Fruit fly (Drosophila melanogaster) whole organism, prepupa: ENCODE data around the gene CG17777.
A peak's percentile ranks its signal among the peaks of the same experiment; 100 is the strongest.

ENCODE experiments used
- CG10631 ChIP-seq: fragments of 200-800 bp; sonication (Bioruptor generic); optimal IDR thresholded peaks from 2 replicates; lab custom pipeline; 2016; ENCODE audit warnings: missing biosample characterization, missing genetic modification characterization
- CG10669 ChIP-seq: fragments of 200-800 bp; sonication (Bioruptor generic); optimal IDR thresholded peaks from 3 replicates; lab custom pipeline; 2018; ENCODE audit warnings: missing biosample characterization, mild to moderate bottlenecking, missing genetic modification characterization, moderate library complexity
- CG11294 ChIP-seq: fragments of 200-800 bp; sonication (Bioruptor generic); IDR thresholded peaks from 2 replicates; pipeline ENCODE4 v1.3.6; 2022; ENCODE audit warnings: missing biosample characterization, missing genetic modification characterization
- CG11762 ChIP-seq: fragments of 200-800 bp; sonication (Bioruptor generic); optimal IDR thresholded peaks from 3 replicates; lab custom pipeline; 2016; ENCODE audit warnings: missing biosample characterization, missing genetic modification characterization; ENCODE audit not compliant: insufficient read depth
- CG11902 ChIP-seq: fragments of 200-800 bp; sonication (Bioruptor generic); optimal IDR thresholded peaks from 3 replicates; lab custom pipeline; 2016; ENCODE audit warnings: missing biosample characterization, missing genetic modification characterization
- CG15336 ChIP-seq: fragments of 200-800 bp; sonication (Bioruptor generic); IDR thresholded peaks from 2 replicates; pipeline ENCODE4 v1.3.6; 2022; ENCODE audit warnings: missing biosample characterization, missing genetic modification characterization
- CG16779 ChIP-seq: fragments of 200-800 bp; sonication (Bioruptor generic); optimal IDR thresholded peaks from 3 replicates; lab custom pipeline; 2017; ENCODE audit warnings: missing biosample characterization, mild to moderate bottlenecking, missing genetic modification characterization
- CG3032 ChIP-seq: fragments of 200-800 bp; optimal IDR thresholded peaks from 2 replicates; lab custom pipeline; 2019; ENCODE audit warnings: missing biosample characterization, mild to moderate bottlenecking, missing genetic modification characterization, moderate library complexity
- CG31627 ChIP-seq: fragments of 200-800 bp; sonication (Bioruptor generic); optimal IDR thresholded peaks from 3 replicates; lab custom pipeline; 2016; ENCODE audit warnings: missing biosample characterization, missing genetic modification characterization
- CG32006 ChIP-seq: fragments of 200-800 bp; sonication (Bioruptor generic); optimal IDR thresholded peaks from 3 replicates; lab custom pipeline; 2017; ENCODE audit warnings: missing biosample characterization, mild to moderate bottlenecking, missing genetic modification characterization
- CG3919 ChIP-seq: fragments of 200-800 bp; sonication (Bioruptor generic); optimal IDR thresholded peaks from 3 replicates; lab custom pipeline; 2016; ENCODE audit warnings: missing biosample characterization, missing genetic modification characterization
- CG4318 ChIP-seq: fragments of 200-800 bp; sonication (Bioruptor generic); optimal IDR thresholded peaks from 3 replicates; lab custom pipeline; 2017; ENCODE audit warnings: missing biosample characterization, mild to moderate bottlenecking, missing genetic modification characterization
- CG6163 ChIP-seq: fragments of 200-800 bp; sonication (Bioruptor generic); IDR thresholded peaks from 3 replicates; pipeline ENCODE4 v1.3.6; 2022; ENCODE audit warnings: missing biosample characterization, missing genetic modification characterization
- CG6276 ChIP-seq: fragments of 200-800 bp; sonication (Bioruptor generic); optimal IDR thresholded peaks from 2 replicates; lab custom pipeline; 2017; ENCODE audit warnings: missing biosample characterization, mild to moderate bottlenecking, missing genetic modification characterization
- CG6792 ChIP-seq: fragments of 200-800 bp; sonication (Bioruptor generic); optimal IDR thresholded peaks from 3 replicates; lab custom pipeline; 2016; ENCODE audit warnings: missing biosample characterization, missing genetic modification characterization
- CG6808 ChIP-seq: fragments of 200-800 bp; sonication (Bioruptor generic); optimal IDR thresholded peaks from 3 replicates; lab custom pipeline; 2017; ENCODE audit warnings: missing biosample characterization, missing genetic modification characterization, mild to moderate bottlenecking, moderate library complexity, missing genetic modification reagents
- CG7368 ChIP-seq: fragments of 200-800 bp; sonication (Bioruptor generic); optimal IDR thresholded peaks from 3 replicates; lab custom pipeline; 2016; ENCODE audit warnings: missing biosample characterization, missing genetic modification characterization
- CG8119 ChIP-seq: fragments of 200-800 bp; sonication (Bioruptor generic); IDR thresholded peaks from 3 replicates; pipeline ENCODE4 v1.3.6; 2022; ENCODE audit warnings: missing biosample characterization, missing genetic modification characterization
- CG8319 ChIP-seq: fragments of 200-800 bp; sonication (Bioruptor generic); optimal IDR thresholded peaks from 3 replicates; lab custom pipeline; 2016; ENCODE audit warnings: missing biosample characterization, missing genetic modification characterization
- CG9139 ChIP-seq: fragments of 200-800 bp; sonication (Bioruptor generic); optimal IDR thresholded peaks from 3 replicates; lab custom pipeline; 2017; ENCODE audit warnings: missing biosample characterization, mild to moderate bottlenecking, missing genetic modification characterization
- Eip78C ChIP-seq: fragments of 200-800 bp; sonication (Bioruptor generic); peaks from one replicate; lab custom pipeline; 2016; ENCODE audit warnings: missing biosample characterization, missing genetic modification characterization
- Ets21C ChIP-seq: fragments of 200-800 bp; sonication (Bioruptor generic); optimal IDR thresholded peaks from 3 replicates; lab custom pipeline; 2016; ENCODE audit warnings: missing biosample characterization, missing genetic modification characterization
- Ets96B ChIP-seq: fragments of 200-800 bp; optimal IDR thresholded peaks from 2 replicates; lab custom pipeline; 2019; ENCODE audit warnings: missing biosample characterization, mild to moderate bottlenecking, missing genetic modification characterization, moderate library complexity
- Hr39 ChIP-seq: fragments of 200-800 bp; sonication (Bioruptor generic); optimal IDR thresholded peaks from 2 replicates; lab custom pipeline; 2016; ENCODE audit warnings: missing biosample characterization, missing genetic modification characterization
- Hr4 ChIP-seq: fragments of 200-800 bp; sonication (Bioruptor generic); optimal IDR thresholded peaks from 3 replicates; lab custom pipeline; 2016; ENCODE audit warnings: missing biosample characterization, missing genetic modification characterization
- Lpt ChIP-seq: fragments of 200-800 bp; sonication (Bioruptor generic); optimal IDR thresholded peaks from 3 replicates; lab custom pipeline; 2016; ENCODE audit warnings: missing biosample characterization, missing genetic modification characterization
- Met ChIP-seq: fragments of 200-800 bp; sonication (Bioruptor generic); optimal IDR thresholded peaks from 3 replicates; lab custom pipeline; 2016; ENCODE audit warnings: missing biosample characterization, missing genetic modification characterization
- OdsH ChIP-seq: fragments of 200-800 bp; sonication (Bioruptor generic); optimal IDR thresholded peaks from 3 replicates; lab custom pipeline; 2016; ENCODE audit warnings: missing biosample characterization, missing genetic modification characterization
- Smox ChIP-seq: fragments of 200-800 bp; sonication (Bioruptor generic); optimal IDR thresholded peaks from 3 replicates; lab custom pipeline; 2016; ENCODE audit warnings: missing biosample characterization, missing genetic modification characterization
- Sox102F ChIP-seq: fragments of 200-800 bp; sonication (Bioruptor generic); optimal IDR thresholded peaks from 2 replicates; lab custom pipeline; 2016; ENCODE audit warnings: missing biosample characterization, mild to moderate bottlenecking, missing genetic modification characterization
- Sox14 ChIP-seq: fragments of 200-800 bp; sonication (Bioruptor generic); optimal IDR thresholded peaks from 3 replicates; lab custom pipeline; 2016; ENCODE audit warnings: missing biosample characterization, missing genetic modification characterization
- Sox15 ChIP-seq: fragments of 200-800 bp; sonication (Bioruptor generic); optimal IDR thresholded peaks from 3 replicates; lab custom pipeline; 2016; ENCODE audit warnings: missing biosample characterization, missing genetic modification characterization
- achi ChIP-seq: fragments of 200-800 bp; sonication (Bioruptor generic); optimal IDR thresholded peaks from 3 replicates; lab custom pipeline; 2016; ENCODE audit warnings: missing biosample characterization, missing genetic modification characterization
- acj6 ChIP-seq: fragments of 200-800 bp; sonication (Bioruptor generic); optimal IDR thresholded peaks from 3 replicates; lab custom pipeline; 2016; ENCODE audit warnings: missing biosample characterization, missing genetic modification characterization
- cyc ChIP-seq: fragments of 200-800 bp; sonication (Bioruptor generic); optimal IDR thresholded peaks from 3 replicates; lab custom pipeline; 2016; ENCODE audit warnings: missing biosample characterization, missing genetic modification characterization
- eg ChIP-seq: fragments of 200-800 bp; sonication (Bioruptor generic); IDR thresholded peaks from 3 replicates; pipeline ENCODE4 v1.3.6; 2022; ENCODE audit warnings: missing biosample characterization, missing genetic modification characterization
- esn ChIP-seq: fragments of 200-800 bp; sonication (Bioruptor generic); optimal IDR thresholded peaks from 2 replicates; lab custom pipeline; 2016; ENCODE audit warnings: missing biosample characterization, mild to moderate bottlenecking, missing genetic modification characterization, moderate library complexity
- fd59A ChIP-seq: fragments of 200-800 bp; sonication (Bioruptor generic); optimal IDR thresholded peaks from 2 replicates; lab custom pipeline; 2017; ENCODE audit warnings: missing biosample characterization, mild to moderate bottlenecking, missing genetic modification characterization, missing genetic modification reagents
- fd85E ChIP-seq: fragments of 200-800 bp; sonication (Bioruptor generic); optimal IDR thresholded peaks from 3 replicates; lab custom pipeline; 2016; ENCODE audit warnings: missing biosample characterization, missing genetic modification characterization
- pdm3 ChIP-seq: fragments of 200-800 bp; sonication (Bioruptor generic); optimal IDR thresholded peaks from 3 replicates; lab custom pipeline; 2016; ENCODE audit warnings: missing biosample characterization, missing genetic modification characterization
- salr ChIP-seq, 2 experiments: fragments of 200-800 bp; sonication (Bioruptor generic); optimal IDR thresholded peaks; 3 replicates each; lab custom pipeline; 2016 to 2018; ENCODE audit warnings: missing biosample characterization in 2 of 2, missing genetic modification characterization in 2 of 2, mild to moderate bottlenecking in 1 of 2
- ss ChIP-seq, 2 experiments: fragments of 200-800 bp; sonication (Bioruptor generic); optimal IDR thresholded peaks; 2 replicates in 1 of 2; 3 replicates in 1 of 2; lab custom pipeline; 2017 to 2018; ENCODE audit warnings: mild to moderate bottlenecking in 2 of 2, missing biosample characterization in 2 of 2, missing genetic modification characterization in 2 of 2, moderate library complexity in 1 of 2
- svp ChIP-seq: fragments of 200-800 bp; sonication (Bioruptor generic); peaks from one replicate; lab custom pipeline; 2016; ENCODE audit warnings: missing biosample characterization, missing genetic modification characterization
- vri ChIP-seq: fragments of 200-800 bp; sonication (Bioruptor generic); optimal IDR thresholded peaks from 3 replicates; lab custom pipeline; 2016; ENCODE audit warnings: missing biosample characterization, mild to moderate bottlenecking, missing genetic modification characterization

The CG17777 gene

DNA sequence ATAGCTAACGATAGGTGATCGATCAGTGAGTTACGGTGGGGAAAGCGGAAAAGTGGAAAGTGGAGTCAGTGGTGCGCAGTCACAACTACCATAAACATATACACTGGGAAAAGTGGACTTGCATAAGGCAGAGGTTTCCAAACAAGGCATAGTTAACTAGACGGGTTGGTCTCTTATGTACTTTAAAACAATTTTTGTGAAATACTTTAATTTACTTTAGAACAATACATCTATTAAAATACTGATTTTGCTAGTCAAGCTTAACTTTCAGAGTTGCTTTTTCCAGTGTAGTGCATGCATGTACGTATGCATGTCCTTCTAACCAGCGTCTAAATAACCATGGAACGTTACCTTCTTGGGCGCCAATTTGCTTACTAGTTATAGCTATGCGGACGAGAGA, 33.2 kb downstream of the CG17777 start:
- TF ChIP-seq Ets96B = peak; percentile 5
- peak; percentile 5 for TF ChIP-seq CG10669 (GFP tag; lab: Kevin White, UChicago)
- TF ChIP-seq CG6808 (GFP tag; lab: Kevin White, UChicago) = peak; percentile 6
- TF ChIP-seq CG8119 (GFP tag; lab: Robert Waterston, UW) = peak; percentile 45; the same call in 2 of the 3 replicates
- TF ChIP-seq CG6276 = peak; percentile 15
- peak; percentile 38 for TF ChIP-seq CG3919 (GFP tag; lab: Kevin White, UChicago)
- peak; percentile 16 for TF ChIP-seq acj6 (GFP tag; lab: Kevin White, UChicago)
- TF ChIP-seq CG10631 (GFP tag; lab: Kevin White, UChicago) = peak; percentile 9
- TF ChIP-seq OdsH = peak; percentile 43
- peak; percentile 3 for TF ChIP-seq Sox14
- peak in 1 of 2 experiments; percentile 2 for TF ChIP-seq salr (GFP tag; optimal IDR thresholded peaks at IDR 0.05; lab: Kevin White, UChicago)
- no peak for TF ChIP-seq CG11902 (GFP tag; lab: Kevin White, UChicago)
- peak; percentile 74 for TF ChIP-seq Hr4 (GFP tag; lab: Kevin White, UChicago)
- peak; percentile 66 for TF ChIP-seq svp (GFP tag; lab: Kevin White, UChicago)
- no peak for TF ChIP-seq CG8319 (GFP tag; lab: Kevin White, UChicago)
- TF ChIP-seq Eip78C (GFP tag; lab: Kevin White, UChicago) = peak; percentile 75
- no peak for TF ChIP-seq Sox15
- TF ChIP-seq CG6163 (GFP tag; lab: Robert Waterston, UW) = peak; percentile 58; the same call in 2 of the 3 replicates
- no peak for TF ChIP-seq Met (GFP tag; lab: Kevin White, UChicago)
- TF ChIP-seq CG11294 = no peak
- peak; percentile 76 for TF ChIP-seq CG32006 (GFP tag; lab: Kevin White, UChicago)
- TF ChIP-seq ss (GFP tag; optimal IDR thresholded peaks at IDR 0.05; lab: Kevin White, UChicago) = no peak
- peak; percentile 15 for TF ChIP-seq esn (GFP tag; lab: Kevin White, UChicago)
- TF ChIP-seq CG3032 (tag; lab: Kevin White, UChicago) = peak; percentile 12
- peak; percentile 57 for TF ChIP-seq CG15336 (GFP tag; lab: Robert Waterston, UW)
- TF ChIP-seq CG4318 = peak; percentile 55
- no peak for TF ChIP-seq fd59A
- peak; percentile 23 for TF ChIP-seq achi (GFP tag; lab: Kevin White, UChicago)
- peak; percentile 20 for TF ChIP-seq Lpt
- TF ChIP-seq eg = peak; percentile 54; the same call in 2 of the 3 replicates
- no peak for TF ChIP-seq cyc (GFP tag; lab: Kevin White, UChicago)

DNA sequence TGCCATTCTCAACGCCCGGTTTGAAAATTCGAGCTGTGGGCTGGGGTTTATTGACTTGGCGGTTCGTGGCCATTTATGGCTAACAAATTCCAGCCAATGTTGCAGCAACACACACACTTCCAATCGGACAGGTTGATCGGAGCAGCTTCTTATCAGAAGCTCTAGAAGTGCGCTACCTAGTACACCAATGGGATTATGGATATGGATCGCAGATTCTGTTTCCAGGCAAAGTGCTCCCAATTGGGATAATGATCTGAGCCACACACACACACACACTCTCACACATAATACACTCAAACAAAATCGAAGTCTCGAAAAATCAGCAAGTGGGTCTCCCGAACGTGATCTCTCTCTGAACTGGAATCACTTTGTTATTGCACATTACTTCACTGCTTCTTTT, 34.9 kb downstream of the CG17777 start:
- TF ChIP-seq salr (GFP tag; optimal IDR thresholded peaks at IDR 0.05; lab: Kevin White, UChicago) = no peak
- no peak for TF ChIP-seq Hr39 (GFP tag; lab: Kevin White, UChicago)
- no peak for TF ChIP-seq CG15336 (GFP tag; lab: Robert Waterston, UW)
- no peak for TF ChIP-seq CG32006 (GFP tag; lab: Kevin White, UChicago)
- no peak for TF ChIP-seq svp (GFP tag; lab: Kevin White, UChicago)
- TF ChIP-seq Ets21C (GFP tag; lab: Kevin White, UChicago) = no peak
- no peak for TF ChIP-seq CG11294
- TF ChIP-seq CG9139 (GFP tag; lab: Kevin White, UChicago) = no peak
- no peak for TF ChIP-seq CG6163 (GFP tag; lab: Robert Waterston, UW)
- no peak for TF ChIP-seq Ets96B
- TF ChIP-seq CG11762 (GFP tag; lab: Kevin White, UChicago) = no peak
- no peak for TF ChIP-seq CG6808 (GFP tag; lab: Kevin White, UChicago)

DNA sequence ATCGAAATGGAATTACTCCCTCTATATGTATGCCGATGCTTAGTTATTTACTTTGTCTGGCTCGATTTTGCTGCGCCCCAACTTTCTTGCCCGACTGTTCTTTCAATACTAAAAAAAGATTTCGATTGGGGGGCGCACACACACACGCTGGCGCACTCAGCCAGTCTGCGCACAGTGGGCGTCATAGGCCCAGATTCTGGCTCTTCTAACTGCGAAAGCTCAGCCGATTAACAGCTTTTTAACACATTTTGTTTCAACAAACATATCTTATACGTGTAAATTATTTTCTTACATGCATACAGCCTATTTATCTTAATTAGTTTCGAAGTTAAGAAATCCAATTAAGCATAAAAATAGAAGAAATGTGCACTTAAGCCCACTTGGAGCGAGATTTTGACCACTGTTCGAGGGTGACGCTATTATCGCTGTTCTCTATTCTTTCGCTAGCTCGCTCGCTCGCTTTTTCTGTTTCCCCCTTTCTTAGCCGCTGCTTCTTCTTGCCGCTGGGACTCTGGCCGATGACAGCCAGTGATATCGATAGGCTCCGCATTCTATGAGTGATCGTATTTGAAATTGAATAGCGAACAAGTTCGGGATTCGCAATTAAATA, 35.6 kb downstream of the CG17777 start, which contains the start of gene Vinc:
TSS of gene Vinc (minus strand) at position 387 of the 610 bp plus-strand sequence.
- peak; percentile 90 for TF ChIP-seq Ets96B
- TF ChIP-seq CG6792 (GFP tag; lab: Kevin White, UChicago) = peak; percentile 81
- peak; percentile 93 for TF ChIP-seq CG7368 (GFP tag; lab: Kevin White, UChicago)
- TF ChIP-seq Sox102F (GFP tag; lab: Kevin White, UChicago) = no peak
- no peak for TF ChIP-seq pdm3 (GFP tag; lab: Kevin White, UChicago)
- peak; percentile 92 for TF ChIP-seq Met (GFP tag; lab: Kevin White, UChicago)
- TF ChIP-seq svp (GFP tag; lab: Kevin White, UChicago) = peak; percentile 96
- TF ChIP-seq CG15336 (GFP tag; lab: Robert Waterston, UW) = peak; percentile 77
- peak; percentile 78 for TF ChIP-seq CG32006 (GFP tag; lab: Kevin White, UChicago)
- peak; percentile 91 for TF ChIP-seq CG16779
- peak in 1 of 2 experiments; percentile 37 for TF ChIP-seq salr (GFP tag; optimal IDR thresholded peaks at IDR 0.05; lab: Kevin White, UChicago)
- TF ChIP-seq CG6276 = peak; percentile 91
- peak; percentile 91 for TF ChIP-seq CG11762 (GFP tag; lab: Kevin White, UChicago)
- TF ChIP-seq vri (GFP tag; lab: Kevin White, UChicago) = peak; percentile 56
- TF ChIP-seq CG10669 (GFP tag; lab: Kevin White, UChicago) = peak; percentile 93
- TF ChIP-seq CG11902 (GFP tag; lab: Kevin White, UChicago) = peak; percentile 79
- peak; percentile 84 for TF ChIP-seq esn (GFP tag; lab: Kevin White, UChicago)
- TF ChIP-seq Lpt = peak; percentile 70
- TF ChIP-seq eg = peak; percentile 86
- peak; percentile 74 for TF ChIP-seq CG31627 (GFP tag; lab: Kevin White, UChicago)
- TF ChIP-seq achi (GFP tag; lab: Kevin White, UChicago) = no peak
- peak; percentile 69 for TF ChIP-seq fd59A
- TF ChIP-seq fd85E (GFP tag; lab: Kevin White, UChicago) = no peak
- peak; percentile 68 for TF ChIP-seq Ets21C (GFP tag; lab: Kevin White, UChicago)
- no peak for TF ChIP-seq Smox (GFP tag; lab: Kevin White, UChicago)
